Worm (Caenorhabditis elegans): Measurements from ENCODE around the gene clh-6.

DNA sequence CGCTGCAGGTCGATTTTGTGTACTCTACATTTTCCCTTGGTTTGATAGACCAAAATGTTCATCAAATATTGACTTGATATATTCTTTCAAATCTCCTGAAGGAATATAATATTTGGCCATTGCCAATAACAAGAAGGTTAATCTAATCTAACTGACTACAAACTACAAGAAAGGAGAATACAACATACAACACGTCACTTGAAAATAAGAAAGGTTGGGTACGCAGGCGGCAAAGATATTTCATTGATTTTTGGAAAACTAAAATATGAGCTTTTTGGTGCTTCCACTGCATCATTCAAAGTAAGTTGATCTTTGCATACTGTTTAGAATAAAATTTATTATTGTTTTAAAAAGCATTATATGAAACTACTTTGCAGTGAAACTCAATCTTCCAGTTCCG is 35.0 kb upstream of the clh-6 start, which contains the start of gene nhr-209:
- TF ChIP-seq nhr-237 (tag; optimal IDR thresholded peaks at IDR 0.05) (no peak), mab-5 (tag; optimal IDR thresholded peaks at IDR 0.05) (no peak), lin-13 (GFP tag; optimal IDR thresholded peaks at IDR 0.05) (no peak), ztf-11 (tag; optimal IDR thresholded peaks at IDR 0.05) (no peak), snpc-4 (tag; optimal IDR thresholded peaks at IDR 0.05) (no peak), R02D3.7 (tag; optimal IDR thresholded peaks at IDR 0.05) (no peak), nhr-12 (tag; optimal IDR thresholded peaks at IDR 0.05) (no peak), fos-1 (tag; optimal IDR thresholded peaks at IDR 0.05) (no peak)
